Worm (Caenorhabditis elegans) whole organism, young adult: ENCODE results near the gene sre-46.

Experiments used
- B0035.1 ChIP-seq: sonication (generic microtip); optimal IDR thresholded peaks from 2 replicates; lab custom pipeline; 2016; ENCODE audit warnings: missing genetic modification characterization, mild to moderate bottlenecking, missing compliant biosample characterization, missing genotype, missing genetic modification reagents
- B0336.3 ChIP-seq: fragments of 200-800 bp; sonication (Bioruptor generic); IDR thresholded peaks from 2 replicates; pipeline ENCODE4 v1.3.6; 2022; ENCODE audit warnings: missing genetic modification characterization, missing compliant biosample characterization
- C06A6.2 ChIP-seq: fragments of 200-800 bp; sonication (Bioruptor generic); conservative IDR thresholded peaks from 2 replicates; pipeline ENCODE4 v1.3.6; 2022; ENCODE audit warnings: missing genetic modification characterization, missing compliant biosample characterization
- D2030.7 ChIP-seq: fragments of 200-800 bp; sonication (Bioruptor generic); IDR thresholded peaks from 2 replicates; pipeline ENCODE4 v1.3.6; 2022; ENCODE audit warnings: missing genetic modification reagents, missing genetic modification characterization, missing compliant biosample characterization
- F10E7.11 ChIP-seq: sonication (generic microtip); optimal IDR thresholded peaks from 2 replicates; lab custom pipeline; 2017; ENCODE audit warnings: mild to moderate bottlenecking, missing genetic modification characterization, moderate library complexity, missing compliant biosample characterization
- F22D6.2 ChIP-seq: sonication (generic microtip); optimal IDR thresholded peaks from 2 replicates; lab custom pipeline; 2016; ENCODE audit warnings: mild to moderate bottlenecking, missing genetic modification characterization, missing compliant biosample characterization
- F23B12.7 ChIP-seq: sonication (generic microtip); optimal IDR thresholded peaks from 2 replicates; lab custom pipeline; 2017; ENCODE audit warnings: missing genetic modification characterization, mild to moderate bottlenecking, missing compliant biosample characterization, antibody characterized with exemption, moderate library complexity; ENCODE audit not compliant: insufficient read depth
- F49E8.2 ChIP-seq: sonication (generic microtip); optimal IDR thresholded peaks from 3 replicates; lab custom pipeline; 2017; ENCODE audit warnings: missing genetic modification characterization, mild to moderate bottlenecking, missing compliant biosample characterization, antibody characterized with exemption, moderate library complexity; ENCODE audit not compliant: insufficient read depth
- Y53F4B.3 ChIP-seq: fragments of 200-800 bp; sonication (Bioruptor generic); IDR thresholded peaks from 2 replicates; pipeline ENCODE4 v1.3.6; 2022; ENCODE audit warnings: missing genetic modification reagents, missing genetic modification characterization, missing compliant biosample characterization
- Y56A3A.18 ChIP-seq: fragments of 200-800 bp; sonication (Bioruptor generic); IDR thresholded peaks from 2 replicates; pipeline ENCODE4 v1.3.6; 2022; ENCODE audit warnings: missing genetic modification reagents, missing genetic modification characterization, missing compliant biosample characterization
- Y67H2A.10 ChIP-seq: fragments of 200-800 bp; sonication (Bioruptor generic); conservative IDR thresholded peaks from 2 replicates; pipeline ENCODE4 v1.3.6; 2022; ENCODE audit warnings: missing genetic modification reagents, missing genetic modification characterization, missing compliant biosample characterization
- akir-1 ChIP-seq: fragments of 200-800 bp; sonication (Bioruptor generic); optimal IDR thresholded peaks from 2 replicates; lab custom pipeline; 2018; ENCODE audit warnings: mild to moderate bottlenecking, missing genetic modification characterization, moderate library complexity, missing compliant biosample characterization
- ama-1 ChIP-seq, 3 experiments: fragments of 150-350 bp in 1 of 3; sonication (generic microtip) in 2 of 3; optimal IDR thresholded peaks; 2 replicates each; lab custom pipeline; 2014 to 2018; ENCODE audit warnings: missing biosample characterization in 2 of 3, missing genetic modification characterization in 2 of 3, missing genetic modification reagents in 2 of 3
- athp-1 ChIP-seq: sonication (generic microtip); optimal IDR thresholded peaks from 2 replicates; lab custom pipeline; 2017; ENCODE audit warnings: mild to moderate bottlenecking, missing genetic modification characterization, missing compliant biosample characterization
- attf-3 ChIP-seq: fragments of 200-800 bp; sonication (Bioruptor generic); conservative IDR thresholded peaks from 2 replicates; pipeline ENCODE4 v1.3.6; 2022; ENCODE audit warnings: missing genetic modification reagents, missing genetic modification characterization, missing compliant biosample characterization
- attf-6 ChIP-seq: fragments of 200-800 bp; sonication (Bioruptor generic); IDR thresholded peaks from 2 replicates; pipeline ENCODE4 v1.3.6; 2022; ENCODE audit warnings: missing genetic modification reagents, missing genetic modification characterization, missing compliant biosample characterization
- bed-1 ChIP-seq: fragments of 200-800 bp; sonication (Bioruptor generic); IDR thresholded peaks from 2 replicates; pipeline ENCODE4 v1.3.6; 2022; ENCODE audit warnings: missing genetic modification reagents, missing genetic modification characterization, missing compliant biosample characterization
- bed-2 ChIP-seq: fragments of 200-800 bp; sonication (Bioruptor generic); IDR thresholded peaks from 2 replicates; pipeline ENCODE4 v1.3.6; 2022; ENCODE audit warnings: missing genetic modification reagents, missing genetic modification characterization, missing compliant biosample characterization
- ceh-40 ChIP-seq: fragments of 200-800 bp; sonication (Bioruptor generic); IDR thresholded peaks from 2 replicates; pipeline ENCODE4 v1.3.6; 2022; ENCODE audit warnings: missing genetic modification characterization, missing compliant biosample characterization
- ceh-79 ChIP-seq: sonication (generic microtip); optimal IDR thresholded peaks from 2 replicates; lab custom pipeline; 2017; ENCODE audit warnings: mild to moderate bottlenecking, missing genetic modification characterization, missing compliant biosample characterization
- dpff-1 ChIP-seq: sonication (generic microtip); optimal IDR thresholded peaks from 2 replicates; lab custom pipeline; 2017; ENCODE audit warnings: mild to moderate bottlenecking, missing genetic modification characterization, missing compliant biosample characterization
- egl-44 ChIP-seq: fragments of 200-800 bp; sonication (Bioruptor generic); IDR thresholded peaks from 2 replicates; pipeline ENCODE4 v1.3.6; 2022; ENCODE audit warnings: missing genetic modification reagents, missing genetic modification characterization, missing compliant biosample characterization
- egrh-3 ChIP-seq: fragments of 200-800 bp; sonication (Bioruptor generic); IDR thresholded peaks from 2 replicates; pipeline ENCODE4 v1.3.6; 2022; ENCODE audit warnings: missing genetic modification reagents, missing genetic modification characterization, missing compliant biosample characterization
- ets-4 ChIP-seq: fragments of 200-800 bp; sonication (Bioruptor generic); optimal IDR thresholded peaks from 2 replicates; lab custom pipeline; 2018; ENCODE audit warnings: mild to moderate bottlenecking, missing genetic modification characterization, missing compliant biosample characterization
- gei-17 ChIP-seq: fragments of 200-800 bp; sonication (Bioruptor generic); optimal IDR thresholded peaks from 2 replicates; lab custom pipeline; 2018; ENCODE audit warnings: mild to moderate bottlenecking, missing genetic modification characterization, missing compliant biosample characterization
- him-1 ChIP-seq: sonication (generic microtip); optimal IDR thresholded peaks from 2 replicates; lab custom pipeline; 2016; ENCODE audit warnings: missing genotype, missing genetic modification reagents, missing genetic modification characterization, missing compliant biosample characterization
- hlh-26 ChIP-seq: fragments of 200-800 bp; sonication (Bioruptor generic); conservative IDR thresholded peaks from 2 replicates; pipeline ENCODE4 v1.3.6; 2022; ENCODE audit warnings: missing genetic modification reagents, missing genetic modification characterization, missing compliant biosample characterization
- hmg-20 ChIP-seq: fragments of 200-800 bp; sonication (Bioruptor generic); IDR thresholded peaks from 2 replicates; pipeline ENCODE4 v1.3.6; 2022; ENCODE audit warnings: missing genetic modification reagents, missing genetic modification characterization, missing compliant biosample characterization
- hsf-1 ChIP-seq: fragments of 200-800 bp; sonication (Bioruptor generic); IDR thresholded peaks from 2 replicates; pipeline ENCODE4 v1.3.6; 2022; ENCODE audit warnings: missing genetic modification reagents, missing genetic modification characterization, missing compliant biosample characterization
- lag-1 ChIP-seq: fragments of 200-800 bp; sonication (Bioruptor generic); IDR thresholded peaks from 2 replicates; pipeline ENCODE4 v1.3.6; 2022; ENCODE audit warnings: missing genetic modification reagents, missing genetic modification characterization, missing compliant biosample characterization
- lin-26 ChIP-seq: fragments of 200-800 bp; sonication (Bioruptor generic); IDR thresholded peaks from 2 replicates; pipeline ENCODE4 v1.3.6; 2022; ENCODE audit warnings: missing genetic modification reagents, missing genetic modification characterization, missing compliant biosample characterization
- lin-54 ChIP-seq: fragments of 200-800 bp; sonication (Bioruptor generic); optimal IDR thresholded peaks from 2 replicates; lab custom pipeline; 2018; ENCODE audit warnings: mild to moderate bottlenecking, missing genetic modification characterization, missing compliant biosample characterization
- lsl-1 ChIP-seq: fragments of 200-800 bp; sonication (Bioruptor generic); optimal IDR thresholded peaks from 2 replicates; lab custom pipeline; 2018; ENCODE audit warnings: mild to moderate bottlenecking, missing genetic modification characterization, moderate library complexity, missing compliant biosample characterization
- madf-6 ChIP-seq: fragments of 200-800 bp; sonication (Bioruptor generic); IDR thresholded peaks from 2 replicates; pipeline ENCODE4 v1.3.6; 2022; ENCODE audit warnings: missing genetic modification reagents, missing genetic modification characterization, missing compliant biosample characterization
- madf-8 ChIP-seq: fragments of 200-800 bp; sonication (Bioruptor generic); conservative IDR thresholded peaks from 2 replicates; pipeline ENCODE4 v1.3.6; 2022; ENCODE audit warnings: missing genetic modification reagents, missing genetic modification characterization, missing compliant biosample characterization
- mcd-1 ChIP-seq: fragments of 200-800 bp; sonication (Bioruptor generic); IDR thresholded peaks from 2 replicates; pipeline ENCODE4 v1.3.6; 2022; ENCODE audit warnings: missing genetic modification reagents, missing genetic modification characterization, missing compliant biosample characterization
- nhr-179 ChIP-seq: sonication (generic microtip); optimal IDR thresholded peaks from 2 replicates; lab custom pipeline; 2016; ENCODE audit warnings: mild to moderate bottlenecking, missing genetic modification characterization, missing compliant biosample characterization
- nhr-90 ChIP-seq: sonication (generic microtip); optimal IDR thresholded peaks from 2 replicates; lab custom pipeline; 2016; ENCODE audit warnings: missing genotype, mild to moderate bottlenecking, missing genetic modification characterization, missing compliant biosample characterization
- rcor-1 ChIP-seq: fragments of 200-800 bp; sonication (Bioruptor generic); IDR thresholded peaks from 2 replicates; pipeline ENCODE4 v1.3.6; 2022; ENCODE audit warnings: missing genetic modification reagents, missing genetic modification characterization, missing compliant biosample characterization
- rpc-1 ChIP-seq, 2 experiments: fragments of 150-350 bp in 1 of 2; sonication (generic microtip) in 1 of 2; optimal IDR thresholded peaks; 2 replicates each; lab custom pipeline; 2014 to 2018; ENCODE audit warnings: missing biosample characterization in 1 of 2, missing genetic modification characterization in 1 of 2, missing genetic modification reagents in 1 of 2, missing genotype in 1 of 2
- snpc-1.1 ChIP-seq: sonication (generic microtip); optimal IDR thresholded peaks from 2 replicates; lab custom pipeline; 2017; ENCODE audit warnings: missing genetic modification characterization, mild to moderate bottlenecking, missing compliant biosample characterization, antibody characterized with exemption, moderate library complexity, missing genotype, missing genetic modification reagents; ENCODE audit not compliant: insufficient read depth
- snpc-4 ChIP-seq, 5 experiments: fragments of 150-350 bp in 1 of 5; sonication (generic microtip) in 4 of 5; optimal IDR thresholded peaks; 2 replicates each; lab custom pipeline; 2014 to 2018; ENCODE audit warnings: missing genetic modification characterization in 5 of 5, missing biosample characterization in 3 of 5, antibody characterized with exemption in 2 of 5, mild to moderate bottlenecking in 2 of 5, missing compliant biosample characterization in 2 of 5, missing genotype in 2 of 5, moderate library complexity in 2 of 5, missing genetic modification reagents in 1 of 5
- sptf-2 ChIP-seq: fragments of 200-800 bp; sonication (Bioruptor generic); optimal IDR thresholded peaks from 2 replicates; lab custom pipeline; 2018; ENCODE audit warnings: mild to moderate bottlenecking, missing genetic modification characterization, missing compliant biosample characterization
- tbx-9 ChIP-seq: sonication (generic microtip); optimal IDR thresholded peaks from 2 replicates; lab custom pipeline; 2016; ENCODE audit warnings: borderline replicate concordance, missing genetic modification characterization, inconsistent platforms, missing compliant biosample characterization
- unc-130 ChIP-seq: sonication (generic microtip); optimal IDR thresholded peaks from 2 replicates; lab custom pipeline; 2016; ENCODE audit warnings: missing genetic modification reagents, missing genetic modification characterization, missing compliant biosample characterization
- xnd-1 ChIP-seq: sonication (generic microtip); optimal IDR thresholded peaks from 2 replicates; lab custom pipeline; 2016; ENCODE audit warnings: missing genotype, missing genetic modification reagents, missing genetic modification characterization, missing compliant biosample characterization
- ztf-26 ChIP-seq: sonication (generic microtip); optimal IDR thresholded peaks from 2 replicates; lab custom pipeline; 2017; ENCODE audit warnings: missing genetic modification characterization, missing compliant biosample characterization
- ztf-3 ChIP-seq: fragments of 200-800 bp; sonication (Bioruptor generic); optimal IDR thresholded peaks from 2 replicates; lab custom pipeline; 2018; ENCODE audit warnings: mild to moderate bottlenecking, missing genetic modification characterization, missing compliant biosample characterization

sre-46 gene

DNA sequence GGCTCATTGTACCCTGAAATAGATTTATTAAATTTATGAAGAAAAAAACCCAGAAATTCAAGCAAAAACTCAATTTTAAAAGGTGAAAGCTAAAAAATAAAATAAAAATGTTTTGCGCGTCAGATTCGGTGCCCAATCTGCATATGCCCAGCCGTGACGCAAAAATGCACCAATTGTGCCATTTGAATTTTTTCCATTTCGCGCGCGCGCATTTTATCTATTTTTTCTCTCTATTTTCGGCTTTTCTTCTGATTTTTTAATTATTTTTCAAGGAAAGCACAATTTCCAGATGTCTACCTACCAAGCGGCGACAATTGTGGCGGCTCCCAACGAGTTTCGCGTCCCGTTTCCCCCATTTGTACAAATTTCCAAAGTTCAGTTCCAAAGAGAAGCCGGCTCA lies 4.7 kb upstream of the sre-46 start, which contains the start of the genes Y54G9A.7 and bub-3 (continued):
- peak; percentile 80 for TF ChIP-seq lin-54 (GFP tag; lab: Kevin White, UChicago)
- TF ChIP-seq F23B12.7 (tag; lab: Kevin White, UChicago), result no peak
- TF ChIP-seq B0035.1, result no peak
- TF ChIP-seq egl-44 (GFP tag; lab: Robert Waterston, UW), result no peak
- TF ChIP-seq dpff-1 (tag; lab: Kevin White, UChicago), result no peak
- TF ChIP-seq tbx-9, result no peak
- TF ChIP-seq F22D6.2 (tag; lab: Kevin White, UChicago), result no peak
- TF ChIP-seq bed-1, result no peak
- TF ChIP-seq madf-6 (GFP tag; lab: Robert Waterston, UW), result peak; percentile 97
- peak; percentile 61 for TF ChIP-seq mcd-1 (GFP tag; lab: Robert Waterston, UW)
- TF ChIP-seq attf-3 (GFP tag; lab: Robert Waterston, UW), result no peak
- peak; percentile 50 for TF ChIP-seq athp-1 (tag; lab: Kevin White, UChicago)
- TF ChIP-seq F49E8.2 (tag; lab: Kevin White, UChicago), result peak; percentile 22
- no peak for TF ChIP-seq F10E7.11 (tag; lab: Kevin White, UChicago)
- TF ChIP-seq hlh-26, result no peak
- no peak for TF ChIP-seq bed-2 (GFP tag; lab: Robert Waterston, UW)
- TF ChIP-seq ceh-79 (tag; lab: Kevin White, UChicago), result no peak
- no peak for TF ChIP-seq C06A6.2 (GFP tag; lab: Robert Waterston, UW)
- no peak for TF ChIP-seq gei-17 (GFP tag; lab: Kevin White, UChicago)
- no peak for TF ChIP-seq ama-1 (optimal IDR thresholded peaks at IDR 0.05; lab: Kevin White, UChicago)
- no peak for TF ChIP-seq ama-1 (GFP tag; optimal IDR thresholded peaks at IDR 0.05; lab: Kevin White, UChicago)
- TF ChIP-seq Y56A3A.18 (GFP tag; lab: Robert Waterston, UW), result no peak
- TF ChIP-seq rpc-1 (optimal IDR thresholded peaks at IDR 0.05; lab: Kevin White, UChicago), result no peak
- no peak for TF ChIP-seq rpc-1 (tag; optimal IDR thresholded peaks at IDR 0.05; lab: Kevin White, UChicago)
- TF ChIP-seq lsl-1 (GFP tag; lab: Kevin White, UChicago), result peak; percentile 75
- peak; percentile 66 for TF ChIP-seq rcor-1
- no peak for TF ChIP-seq attf-6
- TF ChIP-seq snpc-4 (GFP tag; optimal IDR thresholded peaks at IDR 0.05; lab: Kevin White, UChicago), result no peak
- TF ChIP-seq snpc-4 (tag; optimal IDR thresholded peaks at IDR 0.05; lab: Kevin White, UChicago), result peak in 1 of 4 experiments; percentile 46
- no peak for TF ChIP-seq him-1 (tag; lab: Kevin White, UChicago)
- TF ChIP-seq akir-1 (GFP tag; lab: Kevin White, UChicago), result no peak
- no peak for TF ChIP-seq hmg-20 (GFP tag; lab: Robert Waterston, UW)
- no peak for TF ChIP-seq ztf-26 (tag; lab: Kevin White, UChicago)
- TF ChIP-seq unc-130 (GFP tag; lab: Kevin White, UChicago), result no peak
- TF ChIP-seq Y67H2A.10 (GFP tag; lab: Robert Waterston, UW), result no peak
- TF ChIP-seq ceh-40 (GFP tag; lab: Robert Waterston, UW), result no peak
- TF ChIP-seq D2030.7 (GFP tag; lab: Robert Waterston, UW), result peak; percentile 90
- TF ChIP-seq madf-8 (GFP tag; lab: Robert Waterston, UW), result peak; percentile 91
- TF ChIP-seq xnd-1 (tag; lab: Kevin White, UChicago), result peak; percentile 85
- no peak for TF ChIP-seq nhr-179 (tag; lab: Kevin White, UChicago)
- no peak for TF ChIP-seq B0336.3
- no peak for TF ChIP-seq nhr-90 (tag; lab: Kevin White, UChicago)
- no peak for TF ChIP-seq Y53F4B.3 (GFP tag; lab: Robert Waterston, UW)
- no peak for TF ChIP-seq lag-1 (GFP tag; lab: Robert Waterston, UW)
- no peak for TF ChIP-seq sptf-2
- no peak for TF ChIP-seq egrh-3 (GFP tag; lab: Robert Waterston, UW)
- TF ChIP-seq ets-4 (GFP tag; lab: Kevin White, UChicago), result no peak
- TF ChIP-seq snpc-1.1 (tag; lab: Kevin White, UChicago), result peak; percentile 35
- no peak for TF ChIP-seq ztf-3 (GFP tag; lab: Kevin White, UChicago)
- no peak for TF ChIP-seq lin-26 (GFP tag; lab: Robert Waterston, UW)
- peak; percentile 53; the same call in 1 of the 2 replicates for TF ChIP-seq hsf-1 (GFP tag; lab: Robert Waterston, UW)
